Fruit fly (Drosophila melanogaster) Kc167 (cell line): Measurements from ENCODE around the gene exex.

Experiments used
- Myc ChIP-seq: fragments of >200 bp; optimal IDR thresholded peaks from 2 replicates; lab custom pipeline; 2017; ENCODE audit warnings: missing external identifiers
- Sin3A ChIP-seq: fragments of >200 bp; optimal IDR thresholded peaks from 2 replicates; lab custom pipeline; 2018; ENCODE audit warnings: missing external identifiers
- psq ChIP-seq: fragments of >200 bp; optimal IDR thresholded peaks from 2 replicates; lab custom pipeline; 2017; ENCODE audit warnings: missing external identifiers
- ttk ChIP-seq: sonication (Bioruptor generic); optimal IDR thresholded peaks from 2 replicates; lab custom pipeline; 2017; ENCODE audit warnings: missing external identifiers

DNA sequence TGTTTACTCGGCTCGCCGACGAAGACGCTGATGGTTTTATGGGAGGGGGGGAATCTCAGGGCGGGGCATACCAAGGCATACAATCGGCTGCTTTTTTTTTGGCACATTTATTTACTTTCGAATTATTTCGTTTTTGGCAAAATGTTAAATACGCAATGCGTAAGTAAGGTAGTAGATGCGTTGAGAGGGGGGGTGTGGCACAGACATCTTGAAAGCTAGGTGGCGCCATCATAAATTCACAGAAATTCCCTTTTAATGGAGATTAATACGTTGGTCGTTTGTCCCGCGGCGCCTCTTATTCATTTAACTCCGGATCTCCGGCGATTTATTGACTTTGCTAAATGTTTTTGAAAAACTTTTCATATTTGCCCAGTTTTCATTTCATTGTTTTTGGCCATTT is 6.5 kb upstream of the exex start:
- TF ChIP-seq Sin3A (lab: Kevin White, UChicago) (no peak), psq (lab: Kevin White, UChicago) (no peak), Myc (lab: Kevin White, UChicago) (no peak), ttk (lab: Kevin White, UChicago) (no peak)
